Fruit fly (Drosophila melanogaster) whole organism, embryonic: ENCODE results near the gene Muted.
A peak's percentile ranks its signal among the peaks of the same experiment; 100 is the strongest.

Source experiments
- Adf1 ChIP-seq: fragments of 200-800 bp; sonication (Bioruptor generic); IDR thresholded peaks from 2 replicates; pipeline ENCODE4 v1.3.6; 2022; ENCODE audit warnings: missing biosample characterization, missing genetic modification characterization
- Atf-2 ChIP-seq: fragments of 200-800 bp; sonication (Bioruptor generic); optimal IDR thresholded peaks from 2 replicates; lab custom pipeline; 2016; ENCODE audit warnings: missing biosample characterization, missing genetic modification characterization
- Atf6 ChIP-seq: fragments of 200-800 bp; sonication (Bioruptor generic); IDR thresholded peaks from 2 replicates; pipeline ENCODE4 v1.3.6; 2022; ENCODE audit warnings: missing biosample characterization, missing genetic modification characterization
- Awh ChIP-seq: fragments of 200-800 bp; sonication (Bioruptor generic); IDR thresholded peaks from 2 replicates; pipeline ENCODE4, ENCODE4 v1.3.6; 2022; ENCODE audit warnings: missing biosample characterization, missing genetic modification characterization
- CG10543 ChIP-seq: fragments of 200-800 bp; sonication (Bioruptor generic); optimal IDR thresholded peaks from 3 replicates; lab custom pipeline; 2017; ENCODE audit warnings: missing biosample characterization, mild to moderate bottlenecking, missing genetic modification characterization, moderate library complexity
- CG10565 ChIP-seq: fragments of 200-800 bp; sonication (Bioruptor generic); optimal IDR thresholded peaks from 3 replicates; lab custom pipeline; 2016; ENCODE audit warnings: missing biosample characterization, mild to moderate bottlenecking, missing genetic modification characterization
- CG12299 ChIP-seq: fragments of 200-800 bp; sonication (Bioruptor generic); optimal IDR thresholded peaks from 2 replicates; lab custom pipeline; 2018; ENCODE audit warnings: missing biosample characterization, mild to moderate bottlenecking, missing genetic modification characterization
- CG13287 ChIP-seq: fragments of 200-800 bp; sonication (Bioruptor generic); IDR thresholded peaks from 2 replicates; pipeline ENCODE4 v1.3.6; 2022; ENCODE audit warnings: missing biosample characterization, missing genetic modification characterization; ENCODE audit not compliant: partially characterized antibody
- CG16863 ChIP-seq: fragments of 200-800 bp; sonication (Bioruptor generic); optimal IDR thresholded peaks from 3 replicates; lab custom pipeline; 2016; ENCODE audit warnings: missing biosample characterization, missing genetic modification characterization
- CG17612 ChIP-seq: fragments of 200-800 bp; sonication (Bioruptor generic); IDR thresholded peaks from 2 replicates; pipeline ENCODE4 v1.3.6; 2022; ENCODE audit warnings: missing biosample characterization, missing genetic modification characterization
- CG2875 ChIP-seq: fragments of 200-800 bp; sonication (Bioruptor generic); optimal IDR thresholded peaks from 2 replicates; lab custom pipeline; 2017; ENCODE audit warnings: missing biosample characterization, mild to moderate bottlenecking, missing genetic modification characterization, missing genetic modification reagents
- CG3065 ChIP-seq: fragments of 200-800 bp; sonication (Bioruptor generic); optimal IDR thresholded peaks from 2 replicates; lab custom pipeline; 2016; ENCODE audit warnings: missing biosample characterization, missing genetic modification characterization
- CG31365 ChIP-seq: fragments of 200-800 bp; sonication (Bioruptor generic); optimal IDR thresholded peaks from 2 replicates; lab custom pipeline; 2018; ENCODE audit warnings: missing biosample characterization, mild to moderate bottlenecking, missing genetic modification characterization
- CG31441 ChIP-seq: fragments of 200-800 bp; sonication (Bioruptor generic); IDR thresholded peaks from 2 replicates; pipeline ENCODE4 v1.3.6; 2022; ENCODE audit warnings: missing biosample characterization, missing genetic modification characterization
- CG33557 ChIP-seq: fragments of 200-800 bp; sonication (Bioruptor generic); optimal IDR thresholded peaks from 2 replicates; lab custom pipeline; 2019; ENCODE audit warnings: missing biosample characterization, mild to moderate bottlenecking, missing genetic modification characterization, moderate library complexity
- CG4617 ChIP-seq: fragments of 200-800 bp; sonication (Bioruptor generic); optimal IDR thresholded peaks from 3 replicates; lab custom pipeline; 2016; ENCODE audit warnings: missing biosample characterization, missing genetic modification characterization, borderline replicate concordance
- CG6175 ChIP-seq: fragments of 200-800 bp; sonication (Bioruptor generic); IDR thresholded peaks from 3 replicates; pipeline ENCODE4 v1.3.6; 2022; ENCODE audit warnings: missing biosample characterization, missing genetic modification characterization
- CG6254 ChIP-seq: fragments of 200-800 bp; sonication (Bioruptor generic); optimal IDR thresholded peaks from 3 replicates; lab custom pipeline; 2017; ENCODE audit warnings: mild to moderate bottlenecking, missing biosample characterization, missing genetic modification reagents, missing genetic modification characterization
- CG7372 ChIP-seq: fragments of 200-800 bp; sonication (Bioruptor generic); IDR thresholded peaks from 2 replicates; pipeline ENCODE4 v1.3.6; 2022; ENCODE audit warnings: missing biosample characterization, missing genetic modification characterization
- CG7963 ChIP-seq: fragments of 200-800 bp; sonication (Bioruptor generic); IDR thresholded peaks from 3 replicates; pipeline ENCODE4 v1.3.6; 2022; ENCODE audit warnings: missing biosample characterization, missing genetic modification characterization; ENCODE audit not compliant: partially characterized antibody
- CG9932 ChIP-seq: fragments of 200-800 bp; sonication (Bioruptor generic); IDR thresholded peaks from 2 replicates; pipeline ENCODE4 v1.3.6; 2022; ENCODE audit warnings: missing biosample characterization, missing genetic modification characterization
- Dip3 ChIP-seq: fragments of 200-800 bp; sonication (Bioruptor generic); optimal IDR thresholded peaks from 3 replicates; lab custom pipeline; 2016; ENCODE audit warnings: missing biosample characterization, missing genetic modification characterization
- Doc3 ChIP-seq: fragments of 200-800 bp; sonication (Bioruptor generic); IDR thresholded peaks from 3 replicates; pipeline ENCODE4 v1.3.6; 2022; ENCODE audit warnings: missing biosample characterization, missing genetic modification characterization; ENCODE audit not compliant: partially characterized antibody
- Ets65A ChIP-seq: fragments of 200-800 bp; sonication (Bioruptor generic); peaks from one replicate; lab custom pipeline; 2016; ENCODE audit warnings: missing biosample characterization, missing genetic modification characterization
- Fer1 ChIP-seq: fragments of 200-800 bp; sonication (Bioruptor generic); optimal IDR thresholded peaks from 2 replicates; lab custom pipeline; 2017; ENCODE audit warnings: missing biosample characterization, mild to moderate bottlenecking, missing genetic modification characterization
- H2.0 ChIP-seq: fragments of 200-800 bp; sonication (Bioruptor generic); IDR thresholded peaks from 2 replicates; pipeline ENCODE4 v1.3.6; 2022; ENCODE audit warnings: missing biosample characterization, missing genetic modification characterization
- HLH54F ChIP-seq: fragments of 200-800 bp; sonication (Bioruptor generic); optimal IDR thresholded peaks from 3 replicates; lab custom pipeline; 2016; ENCODE audit warnings: missing biosample characterization, missing genetic modification characterization
- Hey ChIP-seq: fragments of 200-800 bp; sonication (Bioruptor generic); optimal IDR thresholded peaks from 3 replicates; lab custom pipeline; 2018; ENCODE audit warnings: missing biosample characterization, mild to moderate bottlenecking, missing genetic modification characterization
- Lhr ChIP-seq: fragments of 200-800 bp; sonication (Bioruptor generic); optimal IDR thresholded peaks from 3 replicates; lab custom pipeline; 2017; ENCODE audit warnings: mild to moderate bottlenecking, missing biosample characterization, missing genetic modification reagents, missing genetic modification characterization
- Nf-YA ChIP-seq: fragments of 200-800 bp; sonication (Bioruptor generic); IDR thresholded peaks from 2 replicates; pipeline ENCODE4 v1.3.6; 2022; ENCODE audit warnings: missing biosample characterization, missing genetic modification characterization
- Optix ChIP-seq: fragments of 200-800 bp; sonication (Bioruptor generic); IDR thresholded peaks from 3 replicates; pipeline ENCODE4 v1.3.6; 2022; ENCODE audit warnings: missing biosample characterization, missing genetic modification characterization
- al ChIP-seq: fragments of 200-800 bp; sonication (Bioruptor generic); IDR thresholded peaks from 2 replicates; pipeline ENCODE4 v1.3.6; 2022; ENCODE audit warnings: missing biosample characterization, missing genetic modification characterization
- aop ChIP-seq: fragments of 200-800 bp; sonication (Bioruptor generic); IDR thresholded peaks from 2 replicates; pipeline ENCODE4 v1.3.6; 2022; ENCODE audit warnings: missing biosample characterization, missing genetic modification characterization
- cas ChIP-seq: fragments of 200-800 bp; sonication (Bioruptor generic); IDR thresholded peaks from 2 replicates; pipeline ENCODE4 v1.3.6; 2022; ENCODE audit warnings: missing biosample characterization, missing genetic modification characterization
- crc ChIP-seq: fragments of 200-800 bp; sonication (Bioruptor generic); optimal IDR thresholded peaks from 2 replicates; lab custom pipeline; 2016; ENCODE audit warnings: missing biosample characterization, missing genetic modification characterization
- dimm ChIP-seq: fragments of 200-800 bp; sonication (Bioruptor generic); IDR thresholded peaks from 2 replicates; pipeline ENCODE4 v1.3.6; 2022; ENCODE audit warnings: missing biosample characterization, missing genetic modification characterization
- gfzf ChIP-seq: fragments of 200-800 bp; sonication (Bioruptor generic); optimal IDR thresholded peaks from 2 replicates; lab custom pipeline; 2016; ENCODE audit warnings: missing biosample characterization, mild to moderate bottlenecking, missing genetic modification characterization, moderate library complexity
- gsb-n ChIP-seq: fragments of 200-800 bp; sonication (Bioruptor generic); optimal IDR thresholded peaks from 3 replicates; lab custom pipeline; 2018; ENCODE audit warnings: missing biosample characterization, mild to moderate bottlenecking, missing genetic modification characterization
- hkb ChIP-seq, 2 experiments: fragments of 200-800 bp in 1 of 2; fragments of >200 bp in 1 of 2; sonication (Bioruptor generic) in 1 of 2; IDR thresholded peaks in 1 of 2; optimal IDR thresholded peaks in 1 of 2; 2 replicates each; pipeline versions ENCODE4 v1.3.6 to Lab custom; 2017 to 2022; ENCODE audit warnings: missing biosample characterization in 1 of 2, missing genetic modification characterization in 1 of 2
- kay ChIP-seq: fragments of 200-800 bp; sonication (Bioruptor generic); optimal IDR thresholded peaks from 2 replicates; lab custom pipeline; 2016; ENCODE audit warnings: missing biosample characterization, missing genetic modification characterization
- oc ChIP-seq: fragments of 200-800 bp; sonication (Bioruptor generic); optimal IDR thresholded peaks from 2 replicates; lab custom pipeline; 2018; ENCODE audit warnings: missing biosample characterization, mild to moderate bottlenecking, missing genetic modification characterization, moderate library complexity
- onecut ChIP-seq: fragments of 200-800 bp; sonication (Bioruptor generic); IDR thresholded peaks from 2 replicates; pipeline ENCODE4 v1.3.6; 2022; ENCODE audit warnings: missing biosample characterization, missing genetic modification characterization
- psq ChIP-seq: fragments of 200-800 bp; sonication (Bioruptor generic); optimal IDR thresholded peaks from 2 replicates; lab custom pipeline; 2017; ENCODE audit warnings: missing biosample characterization, missing genetic modification characterization
- pzg ChIP-seq: fragments of 200-800 bp; sonication (Bioruptor generic); optimal IDR thresholded peaks from 3 replicates; lab custom pipeline; 2018; ENCODE audit warnings: missing biosample characterization, mild to moderate bottlenecking, missing genetic modification characterization, moderate library complexity
- salm ChIP-seq: fragments of 200-800 bp; sonication (Bioruptor generic); optimal IDR thresholded peaks from 2 replicates; lab custom pipeline; 2018; ENCODE audit warnings: missing biosample characterization, mild to moderate bottlenecking, missing genetic modification characterization
- tna ChIP-seq: fragments of 200-800 bp; sonication (Bioruptor generic); IDR thresholded peaks from 2 replicates; pipeline ENCODE4 v1.3.6; 2022; ENCODE audit warnings: missing biosample characterization, missing genetic modification characterization; ENCODE audit not compliant: partially characterized antibody
- trem ChIP-seq: fragments of 200-800 bp; optimal IDR thresholded peaks from 3 replicates; lab custom pipeline; 2019; ENCODE audit warnings: missing biosample characterization, mild to moderate bottlenecking, missing genetic modification characterization, moderate library complexity
- twi ChIP-seq: fragments of 200-800 bp; optimal IDR thresholded peaks from 2 replicates; lab custom pipeline; 2019; ENCODE audit warnings: missing biosample characterization, mild to moderate bottlenecking, missing genetic modification characterization, moderate library complexity
- unc-4 ChIP-seq: fragments of 200-800 bp; sonication (Bioruptor generic); IDR thresholded peaks from 2 replicates; pipeline ENCODE4 v1.3.6; 2022; ENCODE audit warnings: missing biosample characterization, missing genetic modification characterization; ENCODE audit not compliant: partially characterized antibody
- wor ChIP-seq: fragments of 200-800 bp; sonication (Bioruptor generic); IDR thresholded peaks from 2 replicates; pipeline ENCODE4 v1.3.6; 2022; ENCODE audit warnings: missing biosample characterization, missing genetic modification characterization

The Muted gene

dm6 chr3R:22358810-22359209, 3.6 kb upstream of the Muted start (continued):
- TF ChIP-seq onecut (GFP tag; lab: Robert Waterston, UW) (peak; percentile 38), CG13287 (GFP tag; lab: Robert Waterston, UW) (no peak), Lhr (GFP tag; lab: Kevin White, UChicago) (peak; percentile 73), gsb-n (tag; lab: Kevin White, UChicago) (peak; percentile 74), CG31365 (tag; lab: Kevin White, UChicago) (peak; percentile 41), CG12299 (no peak), twi (tag; lab: Kevin White, UChicago) (peak; percentile 42), CG9932 (GFP tag; lab: Robert Waterston, UW) (no peak), unc-4 (GFP tag; lab: Robert Waterston, UW) (no peak), dimm (GFP tag; lab: Robert Waterston, UW) (no peak), Atf-2 (GFP tag; lab: Kevin White, UChicago) (peak; percentile 61), Dip3 (GFP tag; lab: Kevin White, UChicago) (no peak), trem (tag; lab: Kevin White, UChicago) (peak; percentile 52), salm (tag; lab: Kevin White, UChicago) (no peak), Atf6 (GFP tag; lab: Robert Waterston, UW) (peak; percentile 34; the same call in 1 of the 2 replicates), tna (GFP tag; lab: Robert Waterston, UW) (no peak), al (GFP tag; lab: Robert Waterston, UW) (peak; percentile 37; the same call in 1 of the 2 replicates), CG16863 (GFP tag; lab: Kevin White, UChicago) (peak; percentile 64), hkb (optimal IDR thresholded peaks at IDR 0.05; lab: Kevin White, UChicago) (no peak), hkb (GFP tag; IDR thresholded peaks at IDR 0.05; lab: Robert Waterston, UW) (peak; percentile 74), CG33557 (peak; percentile 86), H2.0 (GFP tag; lab: Robert Waterston, UW) (peak; percentile 40; the same call in 1 of the 2 replicates), CG7372 (GFP tag; lab: Robert Waterston, UW) (peak; percentile 36; the same call in 1 of the 2 replicates), CG6175 (GFP tag; lab: Robert Waterston, UW) (0 out of 3 replicates have a peak, but pooled peaks have one; percentile 13), Nf-YA (GFP tag; lab: Robert Waterston, UW) (peak; percentile 53; the same call in 1 of the 2 replicates), wor (GFP tag; lab: Robert Waterston, UW) (0 out of 2 replicates have a peak, but pooled peaks have one; percentile 16), Optix (GFP tag; lab: Robert Waterston, UW) (peak; percentile 60; the same call in 1 of the 3 replicates), CG10565 (peak; percentile 12), CG10543 (GFP tag; lab: Kevin White, UChicago) (no peak), pzg (no peak), Awh (GFP tag; lab: Robert Waterston, UW) (peak; percentile 83), aop (GFP tag; lab: Robert Waterston, UW) (no peak), CG6254 (peak; percentile 83), Hey (tag; lab: Kevin White, UChicago) (no peak), CG2875 (peak; percentile 82), CG31441 (GFP tag; lab: Robert Waterston, UW) (peak; percentile 85), HLH54F (GFP tag; lab: Kevin White, UChicago) (peak; percentile 9), crc (GFP tag; lab: Kevin White, UChicago) (no peak), oc (tag; lab: Kevin White, UChicago) (peak; percentile 86), gfzf (GFP tag; lab: Kevin White, UChicago) (no peak), cas (GFP tag; lab: Robert Waterston, UW) (no peak), Fer1 (GFP tag; lab: Kevin White, UChicago) (peak; percentile 40), Ets65A (GFP tag; lab: Kevin White, UChicago) (no peak), Doc3 (GFP tag; lab: Robert Waterston, UW) (no peak), Adf1 (GFP tag; lab: Robert Waterston, UW) (no peak), CG17612 (GFP tag; lab: Robert Waterston, UW) (peak; percentile 57), CG7963 (GFP tag; lab: Robert Waterston, UW) (no peak), CG3065 (GFP tag; lab: Kevin White, UChicago) (peak; percentile 48), psq (peak; percentile 70), kay (GFP tag; lab: Kevin White, UChicago) (no peak), CG4617 (GFP tag; lab: Kevin White, UChicago) (no peak)
